Worm (Caenorhabditis elegans) whole organism, L3 larva: Measurements from ENCODE around the gene frm-8.

Experiments
- R02D3.7 ChIP-seq: fragments of 150-350 bp; optimal IDR thresholded peaks from 2 replicates; lab custom pipeline; 2014; ENCODE audit warnings: missing biosample characterization, missing genetic modification characterization
- ama-1 ChIP-seq: fragments of 150-350 bp; optimal IDR thresholded peaks from 2 replicates; lab custom pipeline; 2018
- ceh-16 ChIP-seq: sonication (generic microtip); optimal IDR thresholded peaks from 2 replicates; lab custom pipeline; 2017; ENCODE audit warnings: missing biosample characterization, missing genetic modification characterization
- ceh-28 ChIP-seq: fragments of 150-350 bp; optimal IDR thresholded peaks from 2 replicates; lab custom pipeline; 2014; ENCODE audit warnings: missing biosample characterization, missing genetic modification reagents, missing genetic modification characterization
- ceh-9 ChIP-seq: sonication (generic microtip); optimal IDR thresholded peaks from 2 replicates; lab custom pipeline; 2018; ENCODE audit warnings: missing biosample characterization, missing genetic modification characterization
- daf-12 ChIP-seq: fragments of 150-350 bp; optimal IDR thresholded peaks from 2 replicates; lab custom pipeline; 2014; ENCODE audit warnings: missing biosample characterization, missing genetic modification reagents, missing genetic modification characterization
- elt-1 ChIP-seq: fragments of 150-350 bp; optimal IDR thresholded peaks from 2 replicates; lab custom pipeline; 2014; ENCODE audit warnings: missing biosample characterization, missing genetic modification characterization
- elt-2 ChIP-seq: sonication (generic microtip); optimal IDR thresholded peaks from 2 replicates; lab custom pipeline; 2016; ENCODE audit warnings: missing genetic modification reagents, mild to moderate bottlenecking, missing genetic modification characterization, missing compliant biosample characterization
- elt-3 ChIP-seq, 3 experiments: fragments of 150-350 bp in 1 of 3; sonication (generic microtip) in 2 of 3; optimal IDR thresholded peaks; 2 replicates in 2 of 3; 4 replicates in 1 of 3; lab custom pipeline; 2014 to 2017; ENCODE audit warnings: missing biosample characterization in 3 of 3, missing genetic modification characterization in 3 of 3
- eor-1 ChIP-seq, 2 experiments: fragments of 150-350 bp; optimal IDR thresholded peaks; 2 replicates each; lab custom pipeline; 2014 to 2018; ENCODE audit warnings: missing biosample characterization in 2 of 2, missing genetic modification characterization in 2 of 2
- fkh-10 ChIP-seq: sonication (generic microtip); optimal IDR thresholded peaks from 2 replicates; lab custom pipeline; 2017; ENCODE audit warnings: missing biosample characterization, missing genetic modification reagents, missing genetic modification characterization
- fkh-2 ChIP-seq: fragments of 150-350 bp; optimal IDR thresholded peaks from 2 replicates; lab custom pipeline; 2014; ENCODE audit warnings: missing biosample characterization, missing genetic modification reagents, missing genetic modification characterization
- fos-1 ChIP-seq: fragments of 150-350 bp; optimal IDR thresholded peaks from 2 replicates; lab custom pipeline; 2014; ENCODE audit warnings: missing biosample characterization, missing genetic modification characterization
- hmg-11 ChIP-seq: sonication (generic microtip); optimal IDR thresholded peaks from 2 replicates; lab custom pipeline; 2016; ENCODE audit warnings: missing genetic modification characterization, missing compliant biosample characterization
- jun-1 ChIP-seq: fragments of 150-350 bp; optimal IDR thresholded peaks from 2 replicates; lab custom pipeline; 2014; ENCODE audit warnings: missing biosample characterization, missing genetic modification reagents, missing genetic modification characterization
- lin-15B ChIP-seq: fragments of 150-350 bp; optimal IDR thresholded peaks from 2 replicates; lab custom pipeline; 2014; ENCODE audit warnings: missing biosample characterization, missing genetic modification characterization
- lin-39 ChIP-seq: fragments of 150-350 bp; optimal IDR thresholded peaks from 2 replicates; lab custom pipeline; 2018; ENCODE audit warnings: missing biosample characterization, missing genetic modification reagents, missing genetic modification characterization
- lsy-12 ChIP-seq: sonication (generic microtip); optimal IDR thresholded peaks from 2 replicates; lab custom pipeline; 2016; ENCODE audit warnings: mild to moderate bottlenecking, missing genetic modification characterization, missing compliant biosample characterization
- mdl-1 ChIP-seq: fragments of 150-350 bp; optimal IDR thresholded peaks from 2 replicates; lab custom pipeline; 2014; ENCODE audit warnings: missing biosample characterization, missing genetic modification characterization
- mml-1 ChIP-seq: fragments of 150-350 bp; sonication (generic microtip); optimal IDR thresholded peaks from 3 replicates; lab custom pipeline; 2014; ENCODE audit warnings: missing biosample characterization, missing genetic modification characterization
- nfya-1 ChIP-seq: sonication (generic microtip); optimal IDR thresholded peaks from 2 replicates; lab custom pipeline; 2017; ENCODE audit warnings: missing genetic modification characterization, mild to moderate bottlenecking, missing compliant biosample characterization, antibody characterized with exemption, moderate library complexity; ENCODE audit not compliant: insufficient read depth
- nhr-11 ChIP-seq: fragments of 150-350 bp; optimal IDR thresholded peaks from 2 replicates; lab custom pipeline; 2014; ENCODE audit warnings: missing biosample characterization, missing genetic modification characterization
- nhr-12 ChIP-seq: fragments of 150-350 bp; optimal IDR thresholded peaks from 2 replicates; lab custom pipeline; 2014; ENCODE audit warnings: missing biosample characterization, missing genetic modification characterization
- nhr-23 ChIP-seq: fragments of 150-350 bp; optimal IDR thresholded peaks from 2 replicates; lab custom pipeline; 2014; ENCODE audit warnings: missing biosample characterization, missing genetic modification reagents, missing genetic modification characterization
- nhr-237 ChIP-seq: fragments of 150-350 bp; optimal IDR thresholded peaks from 2 replicates; lab custom pipeline; 2014; ENCODE audit warnings: missing biosample characterization, missing genetic modification characterization
- nhr-25 ChIP-seq: sonication (generic microtip); optimal IDR thresholded peaks from 2 replicates; lab custom pipeline; 2017; ENCODE audit warnings: missing biosample characterization, missing genetic modification characterization
- nhr-28 ChIP-seq: fragments of 150-350 bp; optimal IDR thresholded peaks from 2 replicates; lab custom pipeline; 2014; ENCODE audit warnings: missing biosample characterization, missing genetic modification characterization
- nhr-67 ChIP-seq: fragments of 150-350 bp; optimal IDR thresholded peaks from 2 replicates; lab custom pipeline; 2014; ENCODE audit warnings: missing biosample characterization, missing genetic modification characterization
- nhr-76 ChIP-seq: fragments of 150-350 bp; sonication (generic microtip); optimal IDR thresholded peaks from 5 replicates; lab custom pipeline; 2014; ENCODE audit warnings: missing biosample characterization, missing genetic modification characterization
- nhr-77 ChIP-seq: fragments of 150-350 bp; optimal IDR thresholded peaks from 2 replicates; lab custom pipeline; 2014; ENCODE audit warnings: missing biosample characterization, missing genetic modification characterization
- pha-4 ChIP-seq: fragments of 150-350 bp; optimal IDR thresholded peaks from 2 replicates; lab custom pipeline; 2014; ENCODE audit warnings: missing biosample characterization, missing genetic modification reagents, missing genetic modification characterization
- pqm-1 ChIP-seq: fragments of 150-350 bp; optimal IDR thresholded peaks from 2 replicates; lab custom pipeline; 2017; ENCODE audit warnings: missing biosample characterization, missing genetic modification characterization, inconsistent platforms
- sea-2 ChIP-seq: fragments of 150-350 bp; sonication (generic microtip); optimal IDR thresholded peaks from 4 replicates; lab custom pipeline; 2014; ENCODE audit warnings: missing biosample characterization, missing genetic modification reagents, missing genetic modification characterization
- skn-1 ChIP-seq: fragments of 150-350 bp; optimal IDR thresholded peaks from 2 replicates; lab custom pipeline; 2014; ENCODE audit warnings: missing biosample characterization, missing genetic modification characterization
- unc-39 ChIP-seq: sonication (generic microtip); optimal IDR thresholded peaks from 4 replicates; lab custom pipeline; 2017; ENCODE audit warnings: missing biosample characterization, missing genetic modification characterization
- unc-62 ChIP-seq: fragments of 150-350 bp; sonication (generic microtip); optimal IDR thresholded peaks from 4 replicates; lab custom pipeline; 2014; ENCODE audit warnings: missing biosample characterization, missing genetic modification reagents, missing genetic modification characterization
- zag-1 ChIP-seq: fragments of 150-350 bp; optimal IDR thresholded peaks from 2 replicates; lab custom pipeline; 2014; ENCODE audit warnings: missing biosample characterization, missing genetic modification characterization
- ztf-11 ChIP-seq: fragments of 150-350 bp; optimal IDR thresholded peaks from 2 replicates; lab custom pipeline; 2014; ENCODE audit warnings: missing biosample characterization, missing genetic modification characterization
- ztf-4 ChIP-seq: fragments of 150-350 bp; optimal IDR thresholded peaks from 2 replicates; lab custom pipeline; 2014; ENCODE audit warnings: missing biosample characterization, missing genetic modification characterization

The frm-8 gene

DNA sequence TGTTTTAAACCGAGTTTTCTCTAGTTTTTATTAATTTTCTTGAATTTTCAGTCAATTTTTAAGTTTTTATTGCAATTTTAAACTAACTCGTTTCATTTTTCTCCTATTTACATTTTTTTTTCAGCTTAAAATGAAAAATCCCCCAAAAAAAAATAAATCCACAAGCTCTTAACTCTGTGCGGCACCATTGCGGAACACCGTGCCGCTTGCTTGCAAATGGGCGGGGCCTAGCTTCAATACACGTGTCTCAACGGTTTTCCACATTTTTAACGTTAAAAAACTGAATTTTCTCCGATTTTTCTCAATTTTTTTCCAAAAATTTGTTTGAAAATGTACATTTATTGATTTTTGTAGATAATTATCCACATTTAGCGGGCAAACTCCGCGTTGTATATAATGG is 44.0 kb downstream of the frm-8 start, which contains the start of gene R148.3 (continued):
- no peak for TF ChIP-seq elt-3 (tag; optimal IDR thresholded peaks at IDR 0.05; lab: Kevin White, UChicago)
- TF ChIP-seq nhr-28 (tag; lab: Kevin White, UChicago): no peak
- TF ChIP-seq elt-2: peak; percentile 8
- TF ChIP-seq sea-2 (GFP tag; lab: Kevin White, UChicago): no peak
- no peak for TF ChIP-seq unc-39 (tag; lab: Kevin White, UChicago)
- no peak for TF ChIP-seq ama-1 (lab: Kevin White, UChicago)
- TF ChIP-seq mml-1 (tag; lab: Kevin White, UChicago): no peak
- TF ChIP-seq ceh-16 (tag; lab: Kevin White, UChicago): no peak
- TF ChIP-seq pqm-1 (tag; lab: Kevin White, UChicago): no peak
- TF ChIP-seq ceh-28 (tag; lab: Kevin White, UChicago): peak; percentile 38
- TF ChIP-seq fkh-10 (GFP tag; lab: Kevin White, UChicago): no peak
- no peak for TF ChIP-seq ztf-4 (tag; lab: Kevin White, UChicago)
- TF ChIP-seq eor-1 (tag; optimal IDR thresholded peaks at IDR 0.05; lab: Kevin White, UChicago): no peak
- no peak for TF ChIP-seq ztf-11 (tag; lab: Kevin White, UChicago)
- TF ChIP-seq nfya-1 (tag; lab: Kevin White, UChicago): peak; percentile 58
- peak; percentile 30 for TF ChIP-seq lin-39
- no peak for TF ChIP-seq nhr-11
- TF ChIP-seq pha-4: peak; percentile 52
- TF ChIP-seq lsy-12 (tag; lab: Kevin White, UChicago): no peak

- TF ChIP-seq nhr-25 (tag; lab: Kevin White, UChicago) (no peak), ceh-16 (tag; lab: Kevin White, UChicago) (no peak), jun-1 (no peak), pqm-1 (tag; lab: Kevin White, UChicago) (no peak), zag-1 (no peak), nhr-28 (tag; lab: Kevin White, UChicago) (no peak), fos-1 (no peak), elt-1 (tag; lab: Kevin White, UChicago) (no peak), nhr-23 (tag; lab: Kevin White, UChicago) (no peak), lin-39 (no peak), sea-2 (GFP tag; lab: Kevin White, UChicago) (no peak), lin-15B (tag; lab: Kevin White, UChicago) (no peak), nhr-67 (no peak), nhr-77 (tag; lab: Kevin White, UChicago) (no peak), unc-62 (GFP tag; lab: Kevin White, UChicago) (no peak), nhr-237 (tag; lab: Kevin White, UChicago) (no peak), hmg-11 (tag; lab: Kevin White, UChicago) (no peak), daf-12 (no peak), lsy-12 (tag; lab: Kevin White, UChicago) (no peak), unc-39 (tag; lab: Kevin White, UChicago) (no peak)
Observed at ce11 chrIII:3171382-3171781, 47.6 kb downstream of the frm-8 start, which contains the start of gene R148.4. TSS of gene R148.4 (plus strand) at chrIII:3171592.

- TF ChIP-seq fkh-2 (tag; lab: Kevin White, UChicago) (no peak), ama-1 (lab: Kevin White, UChicago) (no peak), ceh-9 (tag; lab: Kevin White, UChicago) (no peak), R02D3.7 (no peak), unc-39 (tag; lab: Kevin White, UChicago) (no peak), ceh-28 (tag; lab: Kevin White, UChicago) (peak; percentile 97)
Observed at ce11 chrIII:3170538-3170937, 48.4 kb downstream of the frm-8 start.

- TF ChIP-seq ceh-9 (tag; lab: Kevin White, UChicago): no peak
- TF ChIP-seq nhr-23 (tag; lab: Kevin White, UChicago): no peak
- TF ChIP-seq unc-39 (tag; lab: Kevin White, UChicago): no peak
- TF ChIP-seq zag-1: no peak
- TF ChIP-seq nhr-12: no peak
- no peak for TF ChIP-seq fkh-2 (tag; lab: Kevin White, UChicago)
- TF ChIP-seq nhr-67: no peak
- TF ChIP-seq unc-62 (GFP tag; lab: Kevin White, UChicago): no peak
- TF ChIP-seq hmg-11 (tag; lab: Kevin White, UChicago): no peak
- TF ChIP-seq daf-12: no peak
- no peak for TF ChIP-seq nhr-77 (tag; lab: Kevin White, UChicago)
- TF ChIP-seq elt-3 (tag; optimal IDR thresholded peaks at IDR 0.05; lab: Kevin White, UChicago): no peak
- TF ChIP-seq skn-1 (tag; lab: Kevin White, UChicago): no peak
- no peak for TF ChIP-seq lsy-12 (tag; lab: Kevin White, UChicago)
- no peak for TF ChIP-seq elt-1 (tag; lab: Kevin White, UChicago)
- TF ChIP-seq nhr-28 (tag; lab: Kevin White, UChicago): no peak
- TF ChIP-seq nhr-237 (tag; lab: Kevin White, UChicago): no peak
- no peak for TF ChIP-seq nhr-76 (tag; lab: Kevin White, UChicago)
- TF ChIP-seq mdl-1 (tag; lab: Kevin White, UChicago): no peak
Observed at ce11 chrIII:3169279-3169678, 49.7 kb downstream of the frm-8 start.
